Worm (Caenorhabditis elegans) whole organism, L4 larva: ENCODE results near the gene clc-1.
A peak's percentile ranks its signal among the peaks of the same experiment; 100 is the strongest.

Source experiments
- D1046.2 ChIP-seq: fragments of 200-800 bp; sonication (Bioruptor generic); IDR thresholded peaks from 2 replicates; pipeline ENCODE4 v1.3.6; 2022; ENCODE audit warnings: missing genetic modification characterization, missing compliant biosample characterization
- R02D3.7 ChIP-seq: fragments of 150-350 bp; sonication (generic microtip); optimal IDR thresholded peaks from 3 replicates; lab custom pipeline; 2014; ENCODE audit warnings: missing biosample characterization, missing genetic modification characterization
- ZK546.5 ChIP-seq, 2 experiments: sonication (generic microtip); optimal IDR thresholded peaks; 2 replicates each; lab custom pipeline; 2017; ENCODE audit warnings: missing biosample characterization in 2 of 2, missing genetic modification characterization in 2 of 2
- lsy-2 ChIP-seq, 2 experiments: fragments of 150-350 bp in 1 of 2; sonication (generic microtip) in 1 of 2; optimal IDR thresholded peaks; 2 replicates each; lab custom pipeline; 2014 to 2017; ENCODE audit warnings: missing biosample characterization in 2 of 2, missing genetic modification characterization in 2 of 2
- madf-5 ChIP-seq, 2 experiments: fragments of 200-800 bp; sonication (Bioruptor generic); IDR thresholded peaks; 2 replicates each; pipeline ENCODE4 v1.3.6; 2022; ENCODE audit warnings: missing compliant biosample characterization in 2 of 2, missing genetic modification characterization in 2 of 2
- nhr-11 ChIP-seq: fragments of 150-350 bp; optimal IDR thresholded peaks from 2 replicates; lab custom pipeline; 2014; ENCODE audit warnings: missing biosample characterization, missing genetic modification characterization
- nhr-48 ChIP-seq: sonication (generic microtip); optimal IDR thresholded peaks from 2 replicates; lab custom pipeline; 2016; ENCODE audit warnings: mild to moderate bottlenecking, missing genetic modification characterization, missing compliant biosample characterization
- nhr-77 ChIP-seq: fragments of 150-350 bp; optimal IDR thresholded peaks from 2 replicates; lab custom pipeline; 2014; ENCODE audit warnings: missing biosample characterization, missing genetic modification characterization
- php-3 ChIP-seq: fragments of 200-800 bp; sonication (Bioruptor generic); IDR thresholded peaks from 2 replicates; pipeline ENCODE4 v1.3.6; 2022; ENCODE audit warnings: missing genetic modification reagents, missing genetic modification characterization, missing compliant biosample characterization
- pqm-1 ChIP-seq: sonication (generic microtip); optimal IDR thresholded peaks from 2 replicates; lab custom pipeline; 2017; ENCODE audit warnings: missing biosample characterization, missing genetic modification characterization

ce11 chrX:11088952-11089351 lies 41.7 kb downstream of the clc-1 start, which contains the start of gene W04G3.11:
- TF ChIP-seq D1046.2 (GFP tag; lab: Robert Waterston, UW) (no peak), lsy-2 (tag; optimal IDR thresholded peaks at IDR 0.05; lab: Kevin White, UChicago) (no peak), nhr-11 (tag; lab: Kevin White, UChicago) (no peak), R02D3.7 (no peak), pqm-1 (tag; lab: Kevin White, UChicago) (peak; percentile 46), php-3 (GFP tag; lab: Robert Waterston, UW) (no peak), nhr-77 (no peak), madf-5 (GFP tag; IDR thresholded peaks at IDR 0.05; lab: Robert Waterston, UW) (no peak), ZK546.5 (tag; optimal IDR thresholded peaks at IDR 0.05; lab: Kevin White, UChicago) (no peak), nhr-48 (tag; lab: Kevin White, UChicago) (no peak)
